Fruit fly (Drosophila melanogaster) whole organism, embryonic: ENCODE data around the gene CG12012.
A peak's percentile ranks its signal among the peaks of the same experiment; 100 is the strongest.

Source experiments
- Adf1 ChIP-seq: fragments of 200-800 bp; sonication (Bioruptor generic); IDR thresholded peaks from 2 replicates; pipeline ENCODE4 v1.3.6; 2022; ENCODE audit warnings: missing biosample characterization, missing genetic modification characterization
- Atf3 ChIP-seq: fragments of 200-800 bp; sonication (Bioruptor generic); optimal IDR thresholded peaks from 3 replicates; lab custom pipeline; 2016; ENCODE audit warnings: missing biosample characterization, missing genetic modification characterization
- Bteb2 ChIP-seq: fragments of 200-800 bp; sonication (Bioruptor generic); optimal IDR thresholded peaks from 2 replicates; lab custom pipeline; 2016; ENCODE audit warnings: missing biosample characterization, missing genetic modification characterization
- CG10147 ChIP-seq: fragments of 200-800 bp; sonication (Bioruptor generic); optimal IDR thresholded peaks from 2 replicates; lab custom pipeline; 2019; ENCODE audit warnings: missing biosample characterization, mild to moderate bottlenecking, missing genetic modification characterization, moderate library complexity
- CG10209 ChIP-seq: fragments of 200-800 bp; sonication (Bioruptor generic); optimal IDR thresholded peaks from 3 replicates; lab custom pipeline; 2017; ENCODE audit warnings: missing biosample characterization, mild to moderate bottlenecking, missing genetic modification characterization, missing genetic modification reagents
- CG10321 ChIP-seq: fragments of 200-800 bp; sonication (Bioruptor generic); IDR thresholded peaks from 2 replicates; pipeline ENCODE4 v1.3.6; 2022; ENCODE audit warnings: missing biosample characterization, missing genetic modification characterization
- CG10366 ChIP-seq: fragments of 200-800 bp; sonication (Bioruptor generic); IDR thresholded peaks from 2 replicates; pipeline ENCODE4 v1.3.6; 2022; ENCODE audit warnings: missing biosample characterization, missing genetic modification characterization
- CG12219 ChIP-seq: fragments of 200-800 bp; sonication (Bioruptor generic); optimal IDR thresholded peaks from 3 replicates; lab custom pipeline; 2018; ENCODE audit warnings: missing biosample characterization, mild to moderate bottlenecking, missing genetic modification characterization
- CG14860 ChIP-seq: fragments of 200-800 bp; sonication (Bioruptor generic); IDR thresholded peaks from 3 replicates; pipeline ENCODE4 v1.3.6; 2022; ENCODE audit warnings: missing biosample characterization, missing genetic modification characterization; ENCODE audit not compliant: partially characterized antibody
- CG15011 ChIP-seq: fragments of 200-800 bp; sonication (Bioruptor generic); optimal IDR thresholded peaks from 3 replicates; lab custom pipeline; 2018; ENCODE audit warnings: missing biosample characterization, mild to moderate bottlenecking, missing genetic modification characterization
- CG15514 ChIP-seq: fragments of 200-800 bp; sonication (Bioruptor generic); optimal IDR thresholded peaks from 3 replicates; lab custom pipeline; 2017; ENCODE audit warnings: missing biosample characterization, missing genetic modification characterization, mild to moderate bottlenecking, moderate library complexity, missing genetic modification reagents
- CG18599 ChIP-seq: fragments of 200-800 bp; sonication (Bioruptor generic); optimal IDR thresholded peaks from 3 replicates; lab custom pipeline; 2017; ENCODE audit warnings: missing biosample characterization, missing genetic modification characterization, mild to moderate bottlenecking, moderate library complexity, missing genetic modification reagents
- CG2129 ChIP-seq: fragments of 200-800 bp; sonication (Bioruptor generic); IDR thresholded peaks from 2 replicates; pipeline ENCODE4 v1.3.6; 2022; ENCODE audit warnings: missing biosample characterization, missing genetic modification characterization; ENCODE audit not compliant: partially characterized antibody
- CG2202 ChIP-seq: fragments of 200-800 bp; sonication (Bioruptor generic); optimal IDR thresholded peaks from 2 replicates; lab custom pipeline; 2018; ENCODE audit warnings: missing biosample characterization, mild to moderate bottlenecking, missing genetic modification characterization
- CG3163 ChIP-seq: fragments of 200-800 bp; sonication (Bioruptor generic); optimal IDR thresholded peaks from 3 replicates; lab custom pipeline; 2016; ENCODE audit warnings: missing biosample characterization, missing genetic modification characterization
- CG3407 ChIP-seq: fragments of 200-800 bp; sonication (Bioruptor generic); optimal IDR thresholded peaks from 2 replicates; lab custom pipeline; 2018; ENCODE audit warnings: missing biosample characterization, mild to moderate bottlenecking, missing genetic modification characterization
- CG34422 ChIP-seq: fragments of 200-800 bp; sonication (Bioruptor generic); IDR thresholded peaks from 3 replicates; pipeline ENCODE4 v1.3.6; 2022; ENCODE audit warnings: missing biosample characterization, missing genetic modification characterization
- CG42726 ChIP-seq: fragments of 200-800 bp; sonication (Bioruptor generic); IDR thresholded peaks from 2 replicates; pipeline ENCODE4 v1.3.6; 2022; ENCODE audit warnings: missing biosample characterization, missing genetic modification characterization; ENCODE audit not compliant: partially characterized antibody
- CG6654 ChIP-seq: fragments of 200-800 bp; sonication (Bioruptor generic); optimal IDR thresholded peaks from 2 replicates; lab custom pipeline; 2017; ENCODE audit warnings: missing biosample characterization, mild to moderate bottlenecking, missing genetic modification characterization
- CG7271 ChIP-seq: fragments of 200-800 bp; sonication (Bioruptor generic); optimal IDR thresholded peaks from 2 replicates; lab custom pipeline; 2018; ENCODE audit warnings: missing biosample characterization, mild to moderate bottlenecking, missing genetic modification characterization, moderate library complexity
- CG9215 ChIP-seq: fragments of 200-800 bp; sonication (Bioruptor generic); IDR thresholded peaks from 2 replicates; pipeline ENCODE4 v1.3.6; 2022; ENCODE audit warnings: missing biosample characterization, missing genetic modification characterization
- Camta ChIP-seq: fragments of 200-800 bp; sonication (Bioruptor generic); optimal IDR thresholded peaks from 2 replicates; lab custom pipeline; 2016; ENCODE audit warnings: missing biosample characterization, missing genetic modification characterization
- CoRest ChIP-seq: fragments of 200-800 bp; sonication (Bioruptor generic); optimal IDR thresholded peaks from 3 replicates; lab custom pipeline; 2018; ENCODE audit warnings: missing biosample characterization, mild to moderate bottlenecking, missing genetic modification characterization, moderate library complexity
- Ets97D ChIP-seq: fragments of 200-800 bp; sonication (Bioruptor generic); optimal IDR thresholded peaks from 3 replicates; lab custom pipeline; 2016; ENCODE audit warnings: missing biosample characterization, missing genetic modification characterization
- Fer3 ChIP-seq: fragments of 200-800 bp; sonication (Bioruptor generic); optimal IDR thresholded peaks from 2 replicates; lab custom pipeline; 2018; ENCODE audit warnings: missing biosample characterization, mild to moderate bottlenecking, missing genetic modification characterization, moderate library complexity
- H2.0 ChIP-seq: fragments of 200-800 bp; sonication (Bioruptor generic); IDR thresholded peaks from 2 replicates; pipeline ENCODE4 v1.3.6; 2022; ENCODE audit warnings: missing biosample characterization, missing genetic modification characterization
- Hmx ChIP-seq: fragments of 200-800 bp; sonication (Bioruptor generic); optimal IDR thresholded peaks from 2 replicates; lab custom pipeline; 2016; ENCODE audit warnings: missing biosample characterization, missing genetic modification characterization
- Hsf ChIP-seq: fragments of 200-800 bp; sonication (Bioruptor generic); optimal IDR thresholded peaks from 3 replicates; lab custom pipeline; 2016; ENCODE audit warnings: missing biosample characterization, missing genetic modification characterization
- Lhr ChIP-seq: fragments of 200-800 bp; sonication (Bioruptor generic); optimal IDR thresholded peaks from 3 replicates; lab custom pipeline; 2017; ENCODE audit warnings: mild to moderate bottlenecking, missing biosample characterization, missing genetic modification reagents, missing genetic modification characterization
- Mes4 ChIP-seq: fragments of 200-800 bp; sonication (Bioruptor generic); optimal IDR thresholded peaks from 2 replicates; lab custom pipeline; 2016; ENCODE audit warnings: missing biosample characterization, missing genetic modification characterization
- Nf-YA ChIP-seq: fragments of 200-800 bp; sonication (Bioruptor generic); IDR thresholded peaks from 2 replicates; pipeline ENCODE4 v1.3.6; 2022; ENCODE audit warnings: missing biosample characterization, missing genetic modification characterization
- Opbp ChIP-seq: fragments of 200-800 bp; sonication (Bioruptor generic); IDR thresholded peaks from 3 replicates; pipeline ENCODE4 v1.3.6; 2022; ENCODE audit warnings: missing biosample characterization, missing genetic modification characterization; ENCODE audit not compliant: partially characterized antibody
- Poxn ChIP-seq: fragments of 200-800 bp; sonication (Bioruptor generic); IDR thresholded peaks from 2 replicates; pipeline ENCODE4 v1.3.6; 2022; ENCODE audit warnings: missing biosample characterization, missing genetic modification characterization
- Ravus ChIP-seq: fragments of 200-800 bp; sonication (Bioruptor generic); IDR thresholded peaks from 2 replicates; pipeline ENCODE4 v1.3.6; 2022; ENCODE audit warnings: missing biosample characterization, missing genetic modification characterization
- Six4 ChIP-seq: fragments of 200-800 bp; sonication (Bioruptor generic); optimal IDR thresholded peaks from 2 replicates; lab custom pipeline; 2016; ENCODE audit warnings: missing biosample characterization, missing genetic modification characterization
- Sox102F ChIP-seq: fragments of 200-800 bp; sonication (Bioruptor generic); optimal IDR thresholded peaks from 2 replicates; lab custom pipeline; 2018; ENCODE audit warnings: missing biosample characterization, mild to moderate bottlenecking, missing genetic modification characterization, moderate library complexity
- Trl ChIP-seq, 3 experiments: fragments of >200 bp in 2 of 3; fragments of 200-800 bp in 1 of 3; sonication (Bioruptor generic) in 1 of 3; optimal IDR thresholded peaks; 2 replicates in 1 of 3; 3 replicates in 2 of 3; lab custom pipeline; 2016 to 2017; ENCODE audit warnings: missing biosample characterization in 1 of 3, missing genetic modification characterization in 1 of 3
- cg ChIP-seq: fragments of 200-800 bp; sonication (Bioruptor generic); optimal IDR thresholded peaks from 3 replicates; lab custom pipeline; 2019; ENCODE audit warnings: missing biosample characterization, mild to moderate bottlenecking, missing genetic modification characterization, moderate library complexity
- croc ChIP-seq: fragments of 200-800 bp; sonication (Bioruptor generic); conservative IDR thresholded peaks from 3 replicates; pipeline ENCODE4 v1.3.6; 2022; ENCODE audit warnings: missing biosample characterization, missing genetic modification characterization
- emc ChIP-seq: fragments of 200-800 bp; sonication (Bioruptor generic); optimal IDR thresholded peaks from 2 replicates; lab custom pipeline; 2016; ENCODE audit warnings: missing biosample characterization, missing genetic modification characterization
- fd96Cb ChIP-seq: fragments of 200-800 bp; sonication (Bioruptor generic); optimal IDR thresholded peaks from 2 replicates; lab custom pipeline; 2018; ENCODE audit warnings: missing biosample characterization, mild to moderate bottlenecking, missing genetic modification characterization, moderate library complexity
- ftz-f1 ChIP-seq: fragments of 200-800 bp; sonication (Bioruptor generic); optimal IDR thresholded peaks from 2 replicates; lab custom pipeline; 2016; ENCODE audit warnings: missing biosample characterization, missing genetic modification characterization
- insv ChIP-seq, 2 experiments: fragments of 200-800 bp; sonication (Bioruptor generic); optimal IDR thresholded peaks; 3 replicates each; lab custom pipeline; 2016 to 2018; ENCODE audit warnings: missing biosample characterization in 2 of 2, missing genetic modification characterization in 2 of 2
- jumu ChIP-seq: fragments of 200-800 bp; sonication (Bioruptor generic); optimal IDR thresholded peaks from 3 replicates; lab custom pipeline; 2016; ENCODE audit warnings: missing biosample characterization, missing genetic modification characterization
- onecut ChIP-seq: fragments of 200-800 bp; sonication (Bioruptor generic); IDR thresholded peaks from 2 replicates; pipeline ENCODE4 v1.3.6; 2022; ENCODE audit warnings: missing biosample characterization, missing genetic modification characterization
- pb ChIP-seq: fragments of 200-800 bp; sonication (Bioruptor generic); optimal IDR thresholded peaks from 3 replicates; lab custom pipeline; 2016; ENCODE audit warnings: missing biosample characterization, missing genetic modification characterization
- sna ChIP-seq: fragments of 200-800 bp; sonication (Bioruptor generic); IDR thresholded peaks from 2 replicates; pipeline ENCODE4 v1.3.6; 2022; ENCODE audit warnings: missing biosample characterization, missing genetic modification characterization; ENCODE audit not compliant: partially characterized antibody
- so ChIP-seq: fragments of 200-800 bp; sonication (Bioruptor generic); IDR thresholded peaks from 3 replicates; pipeline ENCODE4 v1.3.6; 2022; ENCODE audit warnings: missing biosample characterization, missing genetic modification characterization
- unc-4 ChIP-seq: fragments of 200-800 bp; sonication (Bioruptor generic); IDR thresholded peaks from 2 replicates; pipeline ENCODE4 v1.3.6; 2022; ENCODE audit warnings: missing biosample characterization, missing genetic modification characterization; ENCODE audit not compliant: partially characterized antibody
- wor ChIP-seq: fragments of 200-800 bp; sonication (Bioruptor generic); IDR thresholded peaks from 2 replicates; pipeline ENCODE4 v1.3.6; 2022; ENCODE audit warnings: missing biosample characterization, missing genetic modification characterization

CG12012 gene

dm6 chr3L:3396056-3396455 is 19.5 kb downstream of the CG12012 start (continued):
- TF ChIP-seq CG12219 (GFP tag; lab: Kevin White, UChicago) (peak; percentile 75), CoRest (tag; lab: Kevin White, UChicago) (peak; percentile 91), CG15514 (no peak), fd96Cb (tag; lab: Kevin White, UChicago) (peak; percentile 93), pb (peak; percentile 26), Hsf (peak; percentile 85), CG15011 (GFP tag; lab: Kevin White, UChicago) (peak; percentile 55), CG42726 (no peak), CG34422 (peak; percentile 85; the same call in 2 of the 3 replicates), Fer3 (tag; lab: Kevin White, UChicago) (peak; percentile 57), sna (no peak), Poxn (GFP tag; lab: Robert Waterston, UW) (no peak), unc-4 (GFP tag; lab: Robert Waterston, UW) (no peak), emc (no peak), Adf1 (no peak), Bteb2 (peak; percentile 58), Nf-YA (GFP tag; lab: Robert Waterston, UW) (peak; percentile 69; the same call in 1 of the 2 replicates), jumu (peak; percentile 63), croc (peak; percentile 92), ftz-f1 (GFP tag; lab: Kevin White, UChicago) (no peak), insv (GFP tag; optimal IDR thresholded peaks at IDR 0.05; lab: Kevin White, UChicago) (peak in 1 of 2 experiments; percentile 7), CG14860 (GFP tag; lab: Robert Waterston, UW) (no peak), so (GFP tag; lab: Robert Waterston, UW) (peak; percentile 69; the same call in 2 of the 3 replicates), CG2129 (GFP tag; lab: Robert Waterston, UW) (no peak), CG2202 (tag; lab: Kevin White, UChicago) (peak; percentile 96), CG3407 (GFP tag; lab: Kevin White, UChicago) (peak; percentile 90), CG3163 (GFP tag; lab: Kevin White, UChicago) (no peak), Camta (GFP tag; lab: Kevin White, UChicago) (peak; percentile 88), cg (GFP tag; lab: Kevin White, UChicago) (no peak), Opbp (GFP tag; lab: Robert Waterston, UW) (no peak), Atf3 (GFP tag; lab: Kevin White, UChicago) (peak; percentile 82), Sox102F (GFP tag; lab: Kevin White, UChicago) (peak; percentile 93), CG10321 (GFP tag; lab: Robert Waterston, UW) (no peak), Lhr (peak; percentile 88), wor (peak; percentile 76; the same call in 1 of the 2 replicates), CG10147 (peak; percentile 67), Hmx (GFP tag; lab: Kevin White, UChicago) (no peak), H2.0 (GFP tag; lab: Robert Waterston, UW) (peak; percentile 72), CG6654 (GFP tag; lab: Kevin White, UChicago) (peak; percentile 79), CG7271 (tag; lab: Kevin White, UChicago) (peak; percentile 81), CG10366 (peak; percentile 76), CG9215 (peak; percentile 41; the same call in 1 of the 2 replicates), Mes4 (GFP tag; lab: Kevin White, UChicago) (peak; percentile 70), CG18599 (GFP tag; lab: Kevin White, UChicago) (peak; percentile 65), onecut (GFP tag; lab: Robert Waterston, UW) (peak; percentile 83), Trl (optimal IDR thresholded peaks at IDR 0.05; lab: Kevin White, UChicago) (no peak), Trl (GFP tag; optimal IDR thresholded peaks at IDR 0.05; lab: Kevin White, UChicago) (peak; percentile 75), Six4 (GFP tag; lab: Kevin White, UChicago) (peak; percentile 92), CG10209 (GFP tag; lab: Kevin White, UChicago) (peak; percentile 87), Ets97D (GFP tag; lab: Kevin White, UChicago) (peak; percentile 40), Ravus (no peak)
